Worm (Caenorhabditis elegans): ENCODE data around the gene col-36.

DNA sequence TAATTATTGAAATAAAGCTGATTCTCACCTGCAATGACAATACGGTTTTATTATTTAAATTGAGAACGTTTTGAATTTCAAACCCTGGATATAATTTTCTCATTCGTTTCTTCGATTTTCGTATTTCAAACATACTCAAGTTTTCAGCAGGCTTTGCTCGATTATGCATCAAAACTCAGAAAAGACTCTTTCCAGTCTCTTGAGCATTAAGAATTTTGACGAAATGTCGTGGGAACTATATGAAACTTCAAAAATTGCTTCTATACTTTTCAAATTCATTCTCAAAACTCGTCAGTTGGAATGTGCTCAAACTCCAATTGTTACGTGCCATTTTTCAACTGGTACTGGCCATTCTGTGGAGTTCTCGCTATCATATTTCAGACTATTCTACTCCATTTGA lies 36.8 kb upstream of the col-36 start, which contains the start of gene srd-59:
- no peak for TF ChIP-seq unc-39 (tag; optimal IDR thresholded peaks at IDR 0.05)
- no peak for TF ChIP-seq dpl-1 (GFP tag; optimal IDR thresholded peaks at IDR 0.05)
- TF ChIP-seq jun-1 (tag; optimal IDR thresholded peaks at IDR 0.05), result no peak
- TF ChIP-seq ceh-82 (tag; optimal IDR thresholded peaks at IDR 0.05), result no peak
- no peak for TF ChIP-seq arid-1 (GFP tag; conservative IDR thresholded peaks at IDR 0.05)
